Worm (Caenorhabditis elegans): ENCODE data around the gene T12A2.21.

T12A2.21 gene

DNA sequence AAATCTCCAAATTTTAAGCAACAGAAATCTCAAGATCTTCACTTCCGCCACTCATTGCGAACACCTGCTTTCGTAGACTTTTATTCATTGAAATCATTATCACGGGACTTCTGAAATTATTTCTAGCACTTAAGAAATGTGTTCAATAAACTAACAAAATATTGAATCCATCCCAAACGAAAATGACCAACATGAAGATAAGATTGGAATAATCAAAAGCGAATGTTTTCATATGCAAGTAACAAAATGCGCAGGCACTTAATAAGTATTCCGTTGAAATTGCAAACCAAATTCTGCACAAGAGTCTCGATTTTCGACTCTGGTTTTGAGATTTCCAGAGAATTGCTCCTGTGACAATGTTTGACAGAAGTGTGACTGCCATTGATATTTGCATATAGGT lies 27.9 kb upstream of the T12A2.21 start, which contains the start of gene srg-5:
TSS of gene srg-5 (minus strand) at position 101 of the 400 bp plus-strand sequence.
- TF ChIP-seq T22C8.4 (GFP tag; IDR thresholded peaks at IDR 0.05), result no peak
- no peak for TF ChIP-seq ztf-29 (GFP tag; IDR thresholded peaks at IDR 0.05)
- no peak for TF ChIP-seq cog-1 (tag; optimal IDR thresholded peaks at IDR 0.05)
- TF ChIP-seq tab-1 (GFP tag; IDR thresholded peaks at IDR 0.05), result no peak
- TF ChIP-seq flt-1 (GFP tag; IDR thresholded peaks at IDR 0.05), result no peak
- TF ChIP-seq ref-1 (GFP tag; conservative IDR thresholded peaks at IDR 0.05), result no peak
- no peak for TF ChIP-seq ztf-23 (GFP tag; IDR thresholded peaks at IDR 0.05)
- no peak for TF ChIP-seq med-1 (GFP tag; optimal IDR thresholded peaks at IDR 0.05; ENCODE audit: insufficient read depth)
- TF ChIP-seq klf-2 (GFP tag; conservative IDR thresholded peaks at IDR 0.05), result no peak

- TF ChIP-seq klf-2 (GFP tag; conservative IDR thresholded peaks at IDR 0.05) (no peak), ref-1 (GFP tag; conservative IDR thresholded peaks at IDR 0.05) (no peak), med-1 (GFP tag; optimal IDR thresholded peaks at IDR 0.05; ENCODE audit: insufficient read depth) (no peak), ztf-29 (GFP tag; IDR thresholded peaks at IDR 0.05) (no peak), T22C8.4 (GFP tag; IDR thresholded peaks at IDR 0.05) (no peak), tab-1 (GFP tag; IDR thresholded peaks at IDR 0.05) (no peak), ztf-23 (GFP tag; IDR thresholded peaks at IDR 0.05) (no peak), cog-1 (tag; optimal IDR thresholded peaks at IDR 0.05) (no peak), flt-1 (GFP tag; IDR thresholded peaks at IDR 0.05) (no peak)
Observed at ce11 chrIII:6261985-6262384, 25.4 kb upstream of the T12A2.21 start, which contains the start of gene srg-4. Gene srg-4 (minus strand): TSS chrIII:6262085.

DNA sequence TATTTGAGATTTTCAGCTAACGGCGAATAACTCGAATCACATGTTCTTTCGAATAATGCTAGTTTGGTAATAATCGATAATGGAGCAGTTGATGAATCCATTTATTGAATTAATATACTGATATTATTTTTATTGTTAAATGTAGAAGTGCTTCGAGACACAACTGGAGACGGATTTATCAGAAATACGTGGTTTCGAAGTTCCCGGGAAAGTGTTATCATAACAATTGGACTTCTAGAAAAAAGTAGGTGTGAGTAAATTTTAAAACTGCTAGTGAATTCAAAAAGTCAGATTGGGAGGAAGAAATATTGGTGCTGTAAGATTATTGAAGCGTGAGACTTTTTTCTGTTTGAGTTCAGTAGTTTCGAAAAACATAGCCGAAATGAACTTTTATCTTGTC lies 23.6 kb upstream of the T12A2.21 start, which contains the start of gene srg-2:
TSS of gene srg-2 (minus strand) at position 101 of the 400 bp plus-strand sequence.
- TF ChIP-seq klf-2 (GFP tag; conservative IDR thresholded peaks at IDR 0.05) (no peak), tab-1 (GFP tag; IDR thresholded peaks at IDR 0.05) (no peak), cog-1 (tag; optimal IDR thresholded peaks at IDR 0.05) (no peak), ztf-29 (GFP tag; IDR thresholded peaks at IDR 0.05) (no peak), ztf-23 (GFP tag; IDR thresholded peaks at IDR 0.05) (no peak), T22C8.4 (GFP tag; IDR thresholded peaks at IDR 0.05) (no peak), med-1 (GFP tag; optimal IDR thresholded peaks at IDR 0.05; ENCODE audit: insufficient read depth) (no peak), flt-1 (GFP tag; IDR thresholded peaks at IDR 0.05) (no peak)

DNA sequence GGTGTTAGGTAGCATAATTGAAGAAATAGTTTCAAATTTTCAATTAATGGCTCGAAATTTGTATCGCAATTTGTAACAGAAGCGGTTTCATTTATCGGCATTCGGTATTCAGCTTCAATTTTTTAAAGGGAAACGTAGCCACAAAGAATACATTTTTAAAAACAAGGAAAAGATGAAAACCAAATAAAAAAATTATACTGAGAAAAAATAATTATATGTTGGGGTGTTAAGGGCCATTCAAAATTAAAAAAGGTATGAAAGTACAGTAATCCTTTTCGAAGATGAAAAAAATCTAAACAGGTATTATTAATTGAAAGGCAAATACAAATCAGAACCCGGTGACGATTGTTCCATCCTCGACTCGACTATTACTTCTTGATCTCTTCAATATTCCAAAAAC lies 21.7 kb upstream of the T12A2.21 start, which contains the start of gene srg-1:
TSS of gene srg-1 (minus strand) at position 101 of the 400 bp plus-strand sequence.
- TF ChIP-seq tab-1 (GFP tag; IDR thresholded peaks at IDR 0.05) (no peak), klf-2 (GFP tag; conservative IDR thresholded peaks at IDR 0.05) (no peak), cog-1 (tag; optimal IDR thresholded peaks at IDR 0.05) (no peak)

DNA sequence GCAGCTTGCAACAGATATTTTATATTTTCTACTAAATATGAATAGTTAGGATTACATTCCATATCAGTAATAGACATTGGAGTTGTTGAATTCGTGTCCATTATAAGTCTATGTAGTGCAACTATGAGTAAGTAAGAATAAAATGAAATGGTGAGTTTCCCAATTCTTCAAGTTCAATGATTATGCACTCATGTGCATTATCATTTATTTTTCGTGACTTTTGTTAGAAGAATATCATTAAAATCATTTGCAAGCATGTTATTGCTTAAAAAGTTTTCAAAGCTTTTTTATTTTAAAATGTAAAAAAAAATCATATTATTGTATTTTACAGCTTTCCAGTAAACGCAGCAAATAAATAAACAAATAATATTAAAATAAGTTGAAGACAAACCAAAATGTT lies 20.1 kb upstream of the T12A2.21 start, which contains the start of gene srg-9:
TSS of gene srg-9 (minus strand) at position 101 of the 400 bp plus-strand sequence.
- no peak for TF ChIP-seq klf-2 (GFP tag; conservative IDR thresholded peaks at IDR 0.05)
- TF ChIP-seq tab-1 (GFP tag; IDR thresholded peaks at IDR 0.05), result no peak
- TF ChIP-seq T22C8.4 (GFP tag; IDR thresholded peaks at IDR 0.05), result no peak
- TF ChIP-seq med-1 (GFP tag; optimal IDR thresholded peaks at IDR 0.05; ENCODE audit: insufficient read depth), result no peak
- no peak for TF ChIP-seq ztf-23 (GFP tag; IDR thresholded peaks at IDR 0.05)
- no peak for TF ChIP-seq ref-1 (GFP tag; conservative IDR thresholded peaks at IDR 0.05)
- TF ChIP-seq ztf-29 (GFP tag; IDR thresholded peaks at IDR 0.05), result no peak
- TF ChIP-seq cog-1 (tag; optimal IDR thresholded peaks at IDR 0.05), result no peak
- no peak for TF ChIP-seq flt-1 (GFP tag; IDR thresholded peaks at IDR 0.05)

- no peak for TF ChIP-seq flt-1 (GFP tag; IDR thresholded peaks at IDR 0.05)
- TF ChIP-seq med-1 (GFP tag; optimal IDR thresholded peaks at IDR 0.05; ENCODE audit: insufficient read depth), result no peak
- TF ChIP-seq T22C8.4 (GFP tag; IDR thresholded peaks at IDR 0.05), result no peak
- TF ChIP-seq tab-1 (GFP tag; IDR thresholded peaks at IDR 0.05), result no peak
- TF ChIP-seq ztf-29 (GFP tag; IDR thresholded peaks at IDR 0.05), result no peak
- TF ChIP-seq klf-2 (GFP tag; conservative IDR thresholded peaks at IDR 0.05), result no peak
- TF ChIP-seq ref-1 (GFP tag; conservative IDR thresholded peaks at IDR 0.05), result no peak
- TF ChIP-seq cog-1 (tag; optimal IDR thresholded peaks at IDR 0.05), result no peak
- TF ChIP-seq ztf-23 (GFP tag; IDR thresholded peaks at IDR 0.05), result no peak
Observed at ce11 chrIII:6254737-6255136, 18.2 kb upstream of the T12A2.21 start, which contains the start of gene srg-8. Gene srg-8 (minus strand): TSS chrIII:6254837.

ce11 chrIII:6251511-6251910 lies 15.0 kb upstream of the T12A2.21 start, which contains the start of gene amdh-1:
Gene amdh-1 (plus strand): TSS chrIII:6251811.
- no peak for TF ChIP-seq klf-2 (GFP tag; conservative IDR thresholded peaks at IDR 0.05)
- TF ChIP-seq T22C8.4 (GFP tag; IDR thresholded peaks at IDR 0.05), result no peak
- TF ChIP-seq med-1 (GFP tag; optimal IDR thresholded peaks at IDR 0.05; ENCODE audit: insufficient read depth), result no peak
- no peak for TF ChIP-seq tab-1 (GFP tag; IDR thresholded peaks at IDR 0.05)
- no peak for TF ChIP-seq cog-1 (tag; optimal IDR thresholded peaks at IDR 0.05)
- no peak for TF ChIP-seq ztf-23 (GFP tag; IDR thresholded peaks at IDR 0.05)
- TF ChIP-seq ref-1 (GFP tag; conservative IDR thresholded peaks at IDR 0.05), result no peak
- no peak for TF ChIP-seq ztf-29 (GFP tag; IDR thresholded peaks at IDR 0.05)
- no peak for TF ChIP-seq flt-1 (GFP tag; IDR thresholded peaks at IDR 0.05)

DNA sequence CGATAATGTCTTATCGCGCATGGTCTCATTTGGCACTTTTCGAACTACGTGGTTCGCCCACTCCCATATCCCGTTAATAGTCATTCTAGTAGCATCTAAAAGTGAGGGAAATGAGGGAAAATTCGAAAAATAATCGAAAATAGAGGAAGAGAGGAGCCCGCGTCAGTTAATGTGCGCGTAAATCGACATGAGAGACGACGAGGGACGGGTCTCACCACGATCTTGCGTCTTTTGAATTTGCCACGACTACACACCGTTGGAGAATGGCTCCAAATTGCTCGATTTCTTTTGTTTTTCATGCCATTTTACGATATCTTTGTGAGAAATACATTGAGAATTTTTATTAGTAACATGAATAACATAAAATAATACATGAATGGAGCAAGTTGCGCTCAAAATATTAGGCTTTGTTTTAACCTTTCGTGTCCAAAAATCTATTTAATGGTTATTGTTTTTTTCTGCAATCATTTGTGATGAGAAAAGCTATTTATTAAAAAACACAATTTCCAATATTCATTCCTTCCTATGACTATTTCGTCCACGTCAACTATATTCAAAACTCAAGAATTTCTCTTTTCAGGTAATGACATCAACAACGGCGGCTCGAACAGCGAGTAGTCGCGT lies 11.6 kb upstream of the T12A2.21 start, which contains the start of the genes gen-1 and stt-3:
TSS of gene gen-1 (minus strand) at position 95 of the 624 bp plus-strand sequence.
TSS of gene stt-3 (plus strand) at position 574 of the 624 bp plus-strand sequence.
- TF ChIP-seq T22C8.4 (GFP tag; IDR thresholded peaks at IDR 0.05) (no peak), ztf-29 (GFP tag; IDR thresholded peaks at IDR 0.05) (no peak), klf-2 (GFP tag; conservative IDR thresholded peaks at IDR 0.05) (no peak), med-1 (GFP tag; optimal IDR thresholded peaks at IDR 0.05; ENCODE audit: insufficient read depth) (no peak), tab-1 (GFP tag; IDR thresholded peaks at IDR 0.05) (no peak), ztf-23 (GFP tag; IDR thresholded peaks at IDR 0.05) (no peak)

- TF ChIP-seq ztf-29 (GFP tag; IDR thresholded peaks at IDR 0.05) (no peak), klf-2 (GFP tag; conservative IDR thresholded peaks at IDR 0.05) (no peak), med-1 (GFP tag; optimal IDR thresholded peaks at IDR 0.05; ENCODE audit: insufficient read depth) (no peak), tab-1 (GFP tag; IDR thresholded peaks at IDR 0.05) (no peak), cog-1 (tag; optimal IDR thresholded peaks at IDR 0.05) (no peak), T22C8.4 (GFP tag; IDR thresholded peaks at IDR 0.05) (no peak), ref-1 (GFP tag; conservative IDR thresholded peaks at IDR 0.05) (no peak), ztf-23 (GFP tag; IDR thresholded peaks at IDR 0.05) (no peak), flt-1 (GFP tag; IDR thresholded peaks at IDR 0.05) (no peak)
Observed at ce11 chrIII:6245728-6246127, 9.2 kb upstream of the T12A2.21 start, which contains the start of gene bcas-2. Gene bcas-2 (minus strand): TSS chrIII:6245828.
